Fruit fly (Drosophila melanogaster): Measurements from ENCODE around the gene CG12947.

CG12947 gene

dm6 chr3R:9808946-9809545 is 29.2 kb downstream of the CG12947 start, which contains the start of gene FBXO11:
Gene FBXO11 (minus strand): TSS chr3R:9809368.
- peak; percentile 52 for TF ChIP-seq noc (tag; optimal IDR thresholded peaks at IDR 0.05)

- TF ChIP-seq noc (tag; optimal IDR thresholded peaks at IDR 0.05): no peak
Observed at dm6 chr3R:9812447-9812846, 32.6 kb downstream of the CG12947 start, which contains the start of gene CG8534. Gene CG8534 (plus strand): TSS chr3R:9812747.

- no peak for TF ChIP-seq noc (tag; optimal IDR thresholded peaks at IDR 0.05)
Observed at dm6 chr3R:9813861-9814260, 34.0 kb downstream of the CG12947 start, which contains the start of gene eloF. Gene eloF (plus strand): TSS chr3R:9814161.

- TF ChIP-seq noc (tag; optimal IDR thresholded peaks at IDR 0.05): no peak
Observed at dm6 chr3R:9816879-9817278, 37.0 kb downstream of the CG12947 start, which contains the start of gene CG16904. Gene CG16904 (minus strand): TSS chr3R:9816979.

- no peak for TF ChIP-seq noc (tag; optimal IDR thresholded peaks at IDR 0.05)
Observed at dm6 chr3R:9818295-9818694, 38.4 kb downstream of the CG12947 start, which contains the start of gene CG9459. Gene CG9459 (minus strand): TSS chr3R:9818395.

- no peak for TF ChIP-seq noc (tag; optimal IDR thresholded peaks at IDR 0.05)
Observed at dm6 chr3R:9819777-9820176, 39.9 kb downstream of the CG12947 start, which contains the start of gene CG9458. Gene CG9458 (minus strand): TSS chr3R:9819877.

- no peak for TF ChIP-seq noc (tag; optimal IDR thresholded peaks at IDR 0.05)
Observed at dm6 chr3R:9821091-9821490, 41.2 kb downstream of the CG12947 start, which contains the start of gene CG42857. Gene CG42857 (minus strand): TSS chr3R:9821191.

dm6 chr3R:9823723-9824122 is 43.9 kb downstream of the CG12947 start, which contains the start of gene CG34302:
Gene CG34302 (minus strand): TSS chr3R:9823823.
- no peak for TF ChIP-seq noc (tag; optimal IDR thresholded peaks at IDR 0.05)
